Fruit fly (Drosophila melanogaster) whole organism, embryonic: ENCODE data around the gene egh.

Source experiments
- Bdp1 ChIP-seq: fragments of 200-800 bp; sonication (Bioruptor generic); optimal IDR thresholded peaks from 3 replicates; lab custom pipeline; 2016; ENCODE audit warnings: missing biosample characterization, missing genetic modification characterization
- Bgb ChIP-seq: fragments of 200-800 bp; sonication (Bioruptor generic); IDR thresholded peaks from 2 replicates; pipeline ENCODE4 v1.3.6; 2022; ENCODE audit warnings: missing biosample characterization, missing genetic modification characterization; ENCODE audit not compliant: partially characterized antibody
- Blimp-1 ChIP-seq: fragments of 200-800 bp; sonication (Bioruptor generic); optimal IDR thresholded peaks from 3 replicates; lab custom pipeline; 2018; ENCODE audit warnings: missing biosample characterization, missing genetic modification characterization, mild to moderate bottlenecking, moderate library complexity, missing genetic modification reagents
- CG10209 ChIP-seq: fragments of 200-800 bp; sonication (Bioruptor generic); optimal IDR thresholded peaks from 3 replicates; lab custom pipeline; 2017; ENCODE audit warnings: missing biosample characterization, mild to moderate bottlenecking, missing genetic modification characterization, missing genetic modification reagents
- CG10267 ChIP-seq: fragments of 200-800 bp; sonication (Bioruptor generic); optimal IDR thresholded peaks from 2 replicates; lab custom pipeline; 2018; ENCODE audit warnings: missing biosample characterization, mild to moderate bottlenecking, missing genetic modification characterization, moderate library complexity
- CG12219 ChIP-seq: fragments of 200-800 bp; sonication (Bioruptor generic); optimal IDR thresholded peaks from 3 replicates; lab custom pipeline; 2018; ENCODE audit warnings: missing biosample characterization, mild to moderate bottlenecking, missing genetic modification characterization
- CG13775 ChIP-seq: fragments of 200-800 bp; sonication (Bioruptor generic); optimal IDR thresholded peaks from 3 replicates; lab custom pipeline; 2017; ENCODE audit warnings: missing biosample characterization, mild to moderate bottlenecking, missing genetic modification characterization
- CG13894 ChIP-seq: fragments of 200-800 bp; sonication (Bioruptor generic); optimal IDR thresholded peaks from 3 replicates; lab custom pipeline; 2018; ENCODE audit warnings: missing biosample characterization, mild to moderate bottlenecking, missing genetic modification characterization, moderate library complexity
- CG14710 ChIP-seq: fragments of 200-800 bp; sonication (Bioruptor generic); optimal IDR thresholded peaks from 3 replicates; lab custom pipeline; 2019; ENCODE audit warnings: missing biosample characterization, mild to moderate bottlenecking, missing genetic modification characterization, moderate library complexity
- CG17186 ChIP-seq: fragments of 200-800 bp; sonication (Bioruptor generic); optimal IDR thresholded peaks from 3 replicates; lab custom pipeline; 2017; ENCODE audit warnings: missing biosample characterization, missing genetic modification reagents, missing genetic modification characterization
- CG17829 ChIP-seq: fragments of 200-800 bp; optimal IDR thresholded peaks from 2 replicates; lab custom pipeline; 2019; ENCODE audit warnings: missing biosample characterization, mild to moderate bottlenecking, missing genetic modification characterization, moderate library complexity
- CG17912 ChIP-seq: fragments of 200-800 bp; sonication (Bioruptor generic); optimal IDR thresholded peaks from 2 replicates; lab custom pipeline; 2018; ENCODE audit warnings: missing biosample characterization, mild to moderate bottlenecking, missing genetic modification characterization
- CG18619 ChIP-seq: fragments of 200-800 bp; sonication (Bioruptor generic); optimal IDR thresholded peaks from 3 replicates; lab custom pipeline; 2017; ENCODE audit warnings: missing biosample characterization, mild to moderate bottlenecking, missing genetic modification characterization
- CG3838 ChIP-seq: fragments of 200-800 bp; sonication (Bioruptor generic); optimal IDR thresholded peaks from 3 replicates; lab custom pipeline; 2016; ENCODE audit warnings: missing biosample characterization, missing genetic modification characterization
- CG6254 ChIP-seq: fragments of 200-800 bp; sonication (Bioruptor generic); optimal IDR thresholded peaks from 3 replicates; lab custom pipeline; 2017; ENCODE audit warnings: mild to moderate bottlenecking, missing biosample characterization, missing genetic modification reagents, missing genetic modification characterization
- CG6272 ChIP-seq: fragments of 200-800 bp; sonication (Bioruptor generic); IDR thresholded peaks from 2 replicates; pipeline ENCODE4 v1.3.6; 2022; ENCODE audit warnings: missing biosample characterization, missing genetic modification characterization
- CG7357 ChIP-seq: fragments of 200-800 bp; sonication (Bioruptor generic); IDR thresholded peaks from 3 replicates; pipeline ENCODE4 v1.3.6; 2022; ENCODE audit warnings: missing biosample characterization, missing genetic modification characterization
- CG7987 ChIP-seq: fragments of 200-800 bp; sonication (Bioruptor generic); optimal IDR thresholded peaks from 2 replicates; lab custom pipeline; 2018; ENCODE audit warnings: missing biosample characterization, mild to moderate bottlenecking, missing genetic modification characterization, moderate library complexity
- CG9932 ChIP-seq: fragments of 200-800 bp; sonication (Bioruptor generic); IDR thresholded peaks from 2 replicates; pipeline ENCODE4 v1.3.6; 2022; ENCODE audit warnings: missing biosample characterization, missing genetic modification characterization
- CrebB ChIP-seq: fragments of 200-800 bp; sonication (Bioruptor generic); optimal IDR thresholded peaks from 3 replicates; lab custom pipeline; 2018; ENCODE audit warnings: missing biosample characterization, mild to moderate bottlenecking, missing genetic modification characterization
- D ChIP-seq, 2 experiments: fragments of 200-800 bp in 1 of 2; fragments of >200 bp in 1 of 2; sonication (Bioruptor generic) in 1 of 2; optimal IDR thresholded peaks; 2 replicates in 1 of 2; 3 replicates in 1 of 2; lab custom pipeline; 2017; ENCODE audit warnings: mild to moderate bottlenecking in 1 of 2, missing biosample characterization in 1 of 2, missing genetic modification characterization in 1 of 2, missing genetic modification reagents in 1 of 2
- Dek ChIP-seq: fragments of 200-800 bp; sonication (Bioruptor generic); optimal IDR thresholded peaks from 3 replicates; lab custom pipeline; 2019; ENCODE audit warnings: missing biosample characterization, mild to moderate bottlenecking, missing genetic modification characterization, moderate library complexity
- Dfd ChIP-seq, 2 experiments: fragments of >200 bp; optimal IDR thresholded peaks; 2 replicates each; lab custom pipeline; 2017; ENCODE audit warnings: missing biosample characterization in 2 of 2, missing genetic modification characterization in 2 of 2
- Drgx ChIP-seq: fragments of 200-800 bp; sonication (Bioruptor generic); IDR thresholded peaks from 2 replicates; pipeline ENCODE4 v1.3.6; 2022; ENCODE audit warnings: missing biosample characterization, missing genetic modification characterization
- Eip74EF ChIP-seq, 2 experiments: fragments of 200-800 bp in 1 of 2; fragments of >200 bp in 1 of 2; sonication (Bioruptor generic) in 1 of 2; optimal IDR thresholded peaks; 2 replicates each; lab custom pipeline; 2017 to 2019; ENCODE audit warnings: missing biosample characterization in 2 of 2, missing genetic modification characterization in 2 of 2, mild to moderate bottlenecking in 1 of 2, moderate library complexity in 1 of 2
- Hr51 ChIP-seq, 2 experiments: fragments of 200-800 bp; sonication (Bioruptor generic); optimal IDR thresholded peaks; 2 replicates in 1 of 2; 3 replicates in 1 of 2; lab custom pipeline; 2016 to 2018; ENCODE audit warnings: missing biosample characterization in 2 of 2, missing genetic modification characterization in 2 of 2, mild to moderate bottlenecking in 1 of 2, moderate library complexity in 1 of 2
- MBD-R2 ChIP-seq: fragments of 200-800 bp; sonication (Bioruptor generic); IDR thresholded peaks from 2 replicates; pipeline ENCODE4 v1.3.6; 2022; ENCODE audit warnings: missing biosample characterization, missing genetic modification characterization
- MESR4 ChIP-seq: fragments of 200-800 bp; sonication (Bioruptor generic); optimal IDR thresholded peaks from 2 replicates; lab custom pipeline; 2018; ENCODE audit warnings: missing biosample characterization, mild to moderate bottlenecking, missing genetic modification characterization, moderate library complexity
- Med ChIP-seq: fragments of 200-800 bp; sonication (Bioruptor generic); peaks from one replicate; lab custom pipeline; 2016; ENCODE audit warnings: missing biosample characterization, missing genetic modification characterization, mild to moderate bottlenecking, inconsistent platforms, moderate library complexity
- Nf-YA ChIP-seq: fragments of 200-800 bp; sonication (Bioruptor generic); IDR thresholded peaks from 2 replicates; pipeline ENCODE4 v1.3.6; 2022; ENCODE audit warnings: missing biosample characterization, missing genetic modification characterization
- Nf-YC ChIP-seq: fragments of 200-800 bp; optimal IDR thresholded peaks from 3 replicates; lab custom pipeline; 2019; ENCODE audit warnings: missing biosample characterization, mild to moderate bottlenecking, missing genetic modification characterization, moderate library complexity
- Ptx1 ChIP-seq: fragments of 200-800 bp; sonication (Bioruptor generic); IDR thresholded peaks from 2 replicates; pipeline ENCODE4 v1.3.6; 2022; ENCODE audit warnings: missing biosample characterization, missing genetic modification characterization
- Sox102F ChIP-seq: fragments of 200-800 bp; sonication (Bioruptor generic); optimal IDR thresholded peaks from 2 replicates; lab custom pipeline; 2018; ENCODE audit warnings: missing biosample characterization, mild to moderate bottlenecking, missing genetic modification characterization, moderate library complexity
- chm ChIP-seq: fragments of 200-800 bp; sonication (Bioruptor generic); IDR thresholded peaks from 2 replicates; pipeline ENCODE4 v1.3.6; 2022; ENCODE audit warnings: missing biosample characterization, missing genetic modification characterization
- danr ChIP-seq: fragments of 200-800 bp; sonication (Bioruptor generic); IDR thresholded peaks from 2 replicates; pipeline ENCODE4 v1.3.6; 2022; ENCODE audit warnings: missing biosample characterization, missing genetic modification characterization
- dmrt11E ChIP-seq: fragments of 200-800 bp; sonication (Bioruptor generic); optimal IDR thresholded peaks from 3 replicates; lab custom pipeline; 2018; ENCODE audit warnings: missing biosample characterization, mild to moderate bottlenecking, missing genetic modification characterization, moderate library complexity
- ems ChIP-seq: fragments of 200-800 bp; sonication (Bioruptor generic); optimal IDR thresholded peaks from 3 replicates; lab custom pipeline; 2016; ENCODE audit warnings: missing biosample characterization, missing genetic modification characterization
- exex ChIP-seq: fragments of 200-800 bp; sonication (Bioruptor generic); optimal IDR thresholded peaks from 4 replicates; lab custom pipeline; 2018; ENCODE audit warnings: missing biosample characterization, mild to moderate bottlenecking, missing genetic modification characterization, moderate library complexity
- her ChIP-seq: fragments of 200-800 bp; sonication (Bioruptor generic); optimal IDR thresholded peaks from 2 replicates; lab custom pipeline; 2016; ENCODE audit warnings: missing biosample characterization, missing genetic modification characterization
- jumu ChIP-seq: fragments of 200-800 bp; sonication (Bioruptor generic); optimal IDR thresholded peaks from 3 replicates; lab custom pipeline; 2016; ENCODE audit warnings: missing biosample characterization, missing genetic modification characterization
- kay ChIP-seq: fragments of 200-800 bp; sonication (Bioruptor generic); optimal IDR thresholded peaks from 2 replicates; lab custom pipeline; 2016; ENCODE audit warnings: missing biosample characterization, missing genetic modification characterization
- mirr ChIP-seq: fragments of 200-800 bp; sonication (Bioruptor generic); optimal IDR thresholded peaks from 3 replicates; lab custom pipeline; 2018; ENCODE audit warnings: missing biosample characterization, mild to moderate bottlenecking, missing genetic modification characterization
- psq ChIP-seq: fragments of 200-800 bp; sonication (Bioruptor generic); optimal IDR thresholded peaks from 2 replicates; lab custom pipeline; 2017; ENCODE audit warnings: missing biosample characterization, missing genetic modification characterization
- schlank ChIP-seq: fragments of 200-800 bp; sonication (Bioruptor generic); optimal IDR thresholded peaks from 2 replicates; lab custom pipeline; 2018; ENCODE audit warnings: missing biosample characterization, mild to moderate bottlenecking, missing genetic modification characterization
- scrt ChIP-seq: fragments of 200-800 bp; sonication (Bioruptor generic); optimal IDR thresholded peaks from 2 replicates; lab custom pipeline; 2018; ENCODE audit warnings: missing biosample characterization, mild to moderate bottlenecking, missing genetic modification characterization, moderate library complexity
- trem ChIP-seq: fragments of 200-800 bp; optimal IDR thresholded peaks from 3 replicates; lab custom pipeline; 2019; ENCODE audit warnings: missing biosample characterization, mild to moderate bottlenecking, missing genetic modification characterization, moderate library complexity
- ttk ChIP-seq: fragments of 200-800 bp; sonication (Bioruptor generic); IDR thresholded peaks from 2 replicates; pipeline ENCODE4 v2.1.2; 2022; ENCODE audit warnings: missing biosample characterization, missing genetic modification characterization

Gene egh

DNA sequence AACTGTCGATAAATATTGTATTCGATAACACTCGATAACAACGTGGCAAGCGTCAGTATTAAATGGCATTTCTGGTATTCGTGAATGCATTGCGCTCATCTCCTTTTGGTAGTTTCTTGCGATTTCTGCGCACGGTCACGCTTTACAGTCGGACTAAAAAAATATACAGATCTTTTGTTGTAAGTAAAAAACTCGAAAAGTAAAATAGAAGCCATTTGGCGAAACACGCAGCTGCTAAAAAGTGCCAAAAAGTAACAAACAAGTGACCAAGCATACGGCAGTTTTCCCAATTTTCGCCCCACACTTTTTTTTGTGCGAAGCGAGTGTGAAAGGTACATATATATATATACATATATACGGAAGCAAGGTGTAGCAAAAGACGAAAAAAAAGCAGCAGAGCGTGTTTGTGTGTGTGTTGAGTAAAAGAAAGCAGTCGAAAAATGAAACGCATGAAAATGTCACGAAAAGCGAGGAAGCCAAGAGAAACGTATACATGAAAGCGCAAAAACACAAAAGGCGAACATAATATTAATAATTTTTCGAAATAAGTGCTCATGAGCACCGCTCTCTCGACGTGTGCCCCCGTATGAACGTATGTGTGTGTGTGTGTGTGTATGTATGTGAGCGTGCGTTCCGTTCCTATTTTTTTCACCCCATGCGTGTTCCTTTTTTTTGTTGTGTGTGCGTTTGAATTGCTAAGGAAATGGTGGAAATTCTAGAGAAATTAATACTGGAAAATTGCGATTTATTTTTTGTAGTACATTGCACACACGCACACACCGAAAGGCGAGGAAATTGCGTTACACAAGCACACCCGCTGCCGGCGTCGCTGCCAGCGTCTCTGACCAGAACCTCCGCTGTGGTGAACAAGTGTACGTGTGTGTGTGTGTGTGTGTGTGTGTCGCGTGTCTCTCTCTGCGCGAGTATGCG lies 45.8 kb downstream of the egh start, which contains the start of gene sgg:
TSS of gene sgg (plus strand) at position 106 of the 930 bp plus-strand sequence.
- TF ChIP-seq CG7357 (GFP tag; lab: Robert Waterston, UW): no peak
- no peak for TF ChIP-seq CG13894
- peak; percentile 37 for TF ChIP-seq CG10267 (tag; lab: Kevin White, UChicago)
- no peak for TF ChIP-seq her (GFP tag; lab: Kevin White, UChicago)
- peak; percentile 44 for TF ChIP-seq CG14710 (tag; lab: Kevin White, UChicago)
- no peak for TF ChIP-seq CG13775 (GFP tag; lab: Kevin White, UChicago)
- TF ChIP-seq Bgb (GFP tag; lab: Robert Waterston, UW): peak; percentile 42; the same call in 1 of the 2 replicates
- peak; percentile 9 for TF ChIP-seq CG7987 (GFP tag; lab: Kevin White, UChicago)
- TF ChIP-seq ttk: no peak
- TF ChIP-seq CG9932: no peak
- TF ChIP-seq Bdp1 (GFP tag; lab: Kevin White, UChicago): no peak
- no peak for TF ChIP-seq CG18619 (GFP tag; lab: Kevin White, UChicago)
- TF ChIP-seq danr: no peak
- TF ChIP-seq CG17829 (tag; lab: Kevin White, UChicago): peak; percentile 6
- TF ChIP-seq Hr51 (GFP tag; optimal IDR thresholded peaks at IDR 0.05; lab: Kevin White, UChicago): no peak
- peak in 1 of 2 experiments; percentile 90 for TF ChIP-seq Eip74EF (GFP tag; optimal IDR thresholded peaks at IDR 0.05; lab: Kevin White, UChicago)
- TF ChIP-seq D (optimal IDR thresholded peaks at IDR 0.05; lab: Kevin White, UChicago): no peak
- no peak for TF ChIP-seq D (GFP tag; optimal IDR thresholded peaks at IDR 0.05; lab: Kevin White, UChicago)
- no peak for TF ChIP-seq CG10209 (GFP tag; lab: Kevin White, UChicago)
- no peak for TF ChIP-seq CG3838 (GFP tag; lab: Kevin White, UChicago)
- no peak for TF ChIP-seq Dek
- TF ChIP-seq dmrt11E (tag; lab: Kevin White, UChicago): no peak
- no peak for TF ChIP-seq kay (GFP tag; lab: Kevin White, UChicago)
- TF ChIP-seq Nf-YC (tag; lab: Kevin White, UChicago): no peak
- TF ChIP-seq CG17912: no peak
- TF ChIP-seq ems: no peak
- no peak for TF ChIP-seq Sox102F (GFP tag; lab: Kevin White, UChicago)
- TF ChIP-seq CrebB (tag; lab: Kevin White, UChicago): no peak
- peak; percentile 26 for TF ChIP-seq CG17186 (GFP tag; lab: Kevin White, UChicago)
- TF ChIP-seq Drgx (GFP tag; lab: Robert Waterston, UW): no peak
- peak; percentile 18; the same call in 1 of the 2 replicates for TF ChIP-seq MBD-R2
- TF ChIP-seq MESR4 (GFP tag; lab: Kevin White, UChicago): peak; percentile 73
- TF ChIP-seq schlank (tag; lab: Kevin White, UChicago): no peak
- TF ChIP-seq chm (GFP tag; lab: Robert Waterston, UW): no peak
- no peak for TF ChIP-seq scrt (GFP tag; lab: Kevin White, UChicago)
- no peak for TF ChIP-seq CG6254 (GFP tag; lab: Kevin White, UChicago)
- TF ChIP-seq trem (tag; lab: Kevin White, UChicago): peak; percentile 21
- TF ChIP-seq Blimp-1 (GFP tag; lab: Kevin White, UChicago): no peak
- TF ChIP-seq exex: no peak
- TF ChIP-seq jumu (GFP tag; lab: Kevin White, UChicago): no peak
- no peak for TF ChIP-seq CG6272
- no peak for TF ChIP-seq Ptx1 (GFP tag; lab: Robert Waterston, UW)
- TF ChIP-seq psq (GFP tag; lab: Kevin White, UChicago): peak; percentile 31
- TF ChIP-seq Nf-YA: no peak
- peak; percentile 77 for TF ChIP-seq Med (GFP tag; lab: Kevin White, UChicago)
- TF ChIP-seq CG12219 (GFP tag; lab: Kevin White, UChicago): no peak
- TF ChIP-seq Dfd (GFP tag; optimal IDR thresholded peaks at IDR 0.05; lab: Kevin White, UChicago): no peak
- TF ChIP-seq mirr: no peak
